Worm (Caenorhabditis elegans) whole organism, L3 larva: ENCODE data around the gene Y57G11C.46.

Experiments
- R02D3.7 ChIP-seq: fragments of 150-350 bp; optimal IDR thresholded peaks from 2 replicates; lab custom pipeline; 2014; ENCODE audit warnings: missing biosample characterization, missing genetic modification characterization
- ZK546.5 ChIP-seq: sonication (generic microtip); optimal IDR thresholded peaks from 2 replicates; lab custom pipeline; 2017; ENCODE audit warnings: missing biosample characterization, missing genetic modification characterization
- ama-1 ChIP-seq: fragments of 150-350 bp; optimal IDR thresholded peaks from 2 replicates; lab custom pipeline; 2018
- ceh-16 ChIP-seq: sonication (generic microtip); optimal IDR thresholded peaks from 2 replicates; lab custom pipeline; 2017; ENCODE audit warnings: missing biosample characterization, missing genetic modification characterization
- ceh-82 ChIP-seq: fragments of 150-350 bp; optimal IDR thresholded peaks from 2 replicates; lab custom pipeline; 2014; ENCODE audit warnings: missing biosample characterization, missing genetic modification characterization
- ceh-9 ChIP-seq: sonication (generic microtip); optimal IDR thresholded peaks from 2 replicates; lab custom pipeline; 2018; ENCODE audit warnings: missing biosample characterization, missing genetic modification characterization
- daf-12 ChIP-seq: fragments of 150-350 bp; optimal IDR thresholded peaks from 2 replicates; lab custom pipeline; 2014; ENCODE audit warnings: missing biosample characterization, missing genetic modification reagents, missing genetic modification characterization
- egl-5 ChIP-seq: fragments of 150-350 bp; optimal IDR thresholded peaks from 2 replicates; lab custom pipeline; 2017; ENCODE audit warnings: missing biosample characterization, missing genetic modification reagents, missing genetic modification characterization, inconsistent platforms
- elt-1 ChIP-seq: fragments of 150-350 bp; optimal IDR thresholded peaks from 2 replicates; lab custom pipeline; 2014; ENCODE audit warnings: missing biosample characterization, missing genetic modification characterization
- elt-3 ChIP-seq, 3 experiments: fragments of 150-350 bp in 1 of 3; sonication (generic microtip) in 2 of 3; optimal IDR thresholded peaks; 2 replicates in 2 of 3; 4 replicates in 1 of 3; lab custom pipeline; 2014 to 2017; ENCODE audit warnings: missing biosample characterization in 3 of 3, missing genetic modification characterization in 3 of 3
- eor-1 ChIP-seq, 2 experiments: fragments of 150-350 bp; optimal IDR thresholded peaks; 2 replicates each; lab custom pipeline; 2014 to 2018; ENCODE audit warnings: missing biosample characterization in 2 of 2, missing genetic modification characterization in 2 of 2
- fkh-10 ChIP-seq: sonication (generic microtip); optimal IDR thresholded peaks from 2 replicates; lab custom pipeline; 2017; ENCODE audit warnings: missing biosample characterization, missing genetic modification reagents, missing genetic modification characterization
- fkh-2 ChIP-seq: fragments of 150-350 bp; optimal IDR thresholded peaks from 2 replicates; lab custom pipeline; 2014; ENCODE audit warnings: missing biosample characterization, missing genetic modification reagents, missing genetic modification characterization
- hmg-11 ChIP-seq: sonication (generic microtip); optimal IDR thresholded peaks from 2 replicates; lab custom pipeline; 2016; ENCODE audit warnings: missing genetic modification characterization, missing compliant biosample characterization
- lin-39 ChIP-seq: fragments of 150-350 bp; optimal IDR thresholded peaks from 2 replicates; lab custom pipeline; 2018; ENCODE audit warnings: missing biosample characterization, missing genetic modification reagents, missing genetic modification characterization
- lsy-12 ChIP-seq: sonication (generic microtip); optimal IDR thresholded peaks from 2 replicates; lab custom pipeline; 2016; ENCODE audit warnings: mild to moderate bottlenecking, missing genetic modification characterization, missing compliant biosample characterization
- mdl-1 ChIP-seq: fragments of 150-350 bp; optimal IDR thresholded peaks from 2 replicates; lab custom pipeline; 2014; ENCODE audit warnings: missing biosample characterization, missing genetic modification characterization
- mml-1 ChIP-seq: fragments of 150-350 bp; sonication (generic microtip); optimal IDR thresholded peaks from 3 replicates; lab custom pipeline; 2014; ENCODE audit warnings: missing biosample characterization, missing genetic modification characterization
- nfya-1 ChIP-seq: sonication (generic microtip); optimal IDR thresholded peaks from 2 replicates; lab custom pipeline; 2017; ENCODE audit warnings: missing genetic modification characterization, mild to moderate bottlenecking, missing compliant biosample characterization, antibody characterized with exemption, moderate library complexity; ENCODE audit not compliant: insufficient read depth
- nhr-11 ChIP-seq: fragments of 150-350 bp; optimal IDR thresholded peaks from 2 replicates; lab custom pipeline; 2014; ENCODE audit warnings: missing biosample characterization, missing genetic modification characterization
- nhr-23 ChIP-seq: fragments of 150-350 bp; optimal IDR thresholded peaks from 2 replicates; lab custom pipeline; 2014; ENCODE audit warnings: missing biosample characterization, missing genetic modification reagents, missing genetic modification characterization
- nhr-237 ChIP-seq: fragments of 150-350 bp; optimal IDR thresholded peaks from 2 replicates; lab custom pipeline; 2014; ENCODE audit warnings: missing biosample characterization, missing genetic modification characterization
- nhr-28 ChIP-seq: fragments of 150-350 bp; optimal IDR thresholded peaks from 2 replicates; lab custom pipeline; 2014; ENCODE audit warnings: missing biosample characterization, missing genetic modification characterization
- nhr-43 ChIP-seq: sonication (generic microtip); optimal IDR thresholded peaks from 2 replicates; lab custom pipeline; 2016; ENCODE audit warnings: mild to moderate bottlenecking, missing genetic modification characterization, missing compliant biosample characterization; ENCODE audit not compliant: poor library complexity, severe bottlenecking
- nhr-67 ChIP-seq: fragments of 150-350 bp; optimal IDR thresholded peaks from 2 replicates; lab custom pipeline; 2014; ENCODE audit warnings: missing biosample characterization, missing genetic modification characterization
- nhr-76 ChIP-seq: fragments of 150-350 bp; sonication (generic microtip); optimal IDR thresholded peaks from 5 replicates; lab custom pipeline; 2014; ENCODE audit warnings: missing biosample characterization, missing genetic modification characterization
- nhr-77 ChIP-seq: fragments of 150-350 bp; optimal IDR thresholded peaks from 2 replicates; lab custom pipeline; 2014; ENCODE audit warnings: missing biosample characterization, missing genetic modification characterization
- pha-4 ChIP-seq: fragments of 150-350 bp; optimal IDR thresholded peaks from 2 replicates; lab custom pipeline; 2014; ENCODE audit warnings: missing biosample characterization, missing genetic modification reagents, missing genetic modification characterization
- sea-2 ChIP-seq: fragments of 150-350 bp; sonication (generic microtip); optimal IDR thresholded peaks from 4 replicates; lab custom pipeline; 2014; ENCODE audit warnings: missing biosample characterization, missing genetic modification reagents, missing genetic modification characterization
- snpc-4 ChIP-seq: fragments of 150-350 bp; optimal IDR thresholded peaks from 2 replicates; lab custom pipeline; 2014; ENCODE audit warnings: missing biosample characterization, missing genetic modification characterization
- tbx-2 ChIP-seq: sonication (generic microtip); optimal IDR thresholded peaks from 2 replicates; lab custom pipeline; 2016; ENCODE audit warnings: mild to moderate bottlenecking, missing genetic modification characterization, missing compliant biosample characterization
- unc-39 ChIP-seq: sonication (generic microtip); optimal IDR thresholded peaks from 4 replicates; lab custom pipeline; 2017; ENCODE audit warnings: missing biosample characterization, missing genetic modification characterization
- unc-62 ChIP-seq: fragments of 150-350 bp; sonication (generic microtip); optimal IDR thresholded peaks from 4 replicates; lab custom pipeline; 2014; ENCODE audit warnings: missing biosample characterization, missing genetic modification reagents, missing genetic modification characterization
- ztf-4 ChIP-seq: fragments of 150-350 bp; optimal IDR thresholded peaks from 2 replicates; lab custom pipeline; 2014; ENCODE audit warnings: missing biosample characterization, missing genetic modification characterization

Y57G11C.46 gene

ce11 chrIV:14816288-14816687 lies at the start of gene Y57G11C.46:
TSS of gene Y57G11C.46 (minus strand) at chrIV:14816388.
- TF ChIP-seq tbx-2 (tag; lab: Kevin White, UChicago) (no peak), nhr-43 (no peak), nfya-1 (tag; lab: Kevin White, UChicago) (no peak), ceh-9 (tag; lab: Kevin White, UChicago) (no peak), mdl-1 (tag; lab: Kevin White, UChicago) (no peak), mml-1 (tag; lab: Kevin White, UChicago) (no peak), egl-5 (no peak)

ce11 chrIV:14864529-14864928 lies 48.3 kb upstream of the Y57G11C.46 start:
- TF ChIP-seq fkh-10 (GFP tag; lab: Kevin White, UChicago) (no peak), snpc-4 (peak; percentile 8)

ce11 chrIV:14863772-14864171 lies 47.6 kb upstream of the Y57G11C.46 start:
- TF ChIP-seq mml-1 (tag; lab: Kevin White, UChicago), result no peak
- no peak for TF ChIP-seq tbx-2 (tag; lab: Kevin White, UChicago)
- no peak for TF ChIP-seq nhr-28
- TF ChIP-seq hmg-11 (tag; lab: Kevin White, UChicago), result no peak
- no peak for TF ChIP-seq fkh-2 (tag; lab: Kevin White, UChicago)
- no peak for TF ChIP-seq lin-39
- no peak for TF ChIP-seq nhr-11
- TF ChIP-seq nfya-1 (tag; lab: Kevin White, UChicago), result no peak

- no peak for TF ChIP-seq ceh-16 (tag; lab: Kevin White, UChicago)
- TF ChIP-seq nhr-237 (tag; lab: Kevin White, UChicago), result no peak
- no peak for TF ChIP-seq nhr-77 (tag; lab: Kevin White, UChicago)
- TF ChIP-seq nhr-23 (tag; lab: Kevin White, UChicago), result no peak
- TF ChIP-seq fkh-2 (tag; lab: Kevin White, UChicago), result no peak
- TF ChIP-seq ceh-9 (tag; lab: Kevin White, UChicago), result no peak
- no peak for TF ChIP-seq hmg-11 (tag; lab: Kevin White, UChicago)
- TF ChIP-seq nhr-76 (tag; lab: Kevin White, UChicago), result no peak
- TF ChIP-seq R02D3.7 (tag; lab: Kevin White, UChicago), result no peak
- TF ChIP-seq mdl-1 (tag; lab: Kevin White, UChicago), result no peak
- no peak for TF ChIP-seq nhr-28
Observed at ce11 chrIV:14862147-14862546, 46.0 kb upstream of the Y57G11C.46 start, which contains the start of gene Y57G11C.38. TSS of gene Y57G11C.38 (plus strand) at chrIV:14862447.

ce11 chrIV:14861691-14862090 lies 45.5 kb upstream of the Y57G11C.46 start, which contains the start of gene Y57G11C.23:
TSS of gene Y57G11C.23 (minus strand) at chrIV:14861791.
- TF ChIP-seq ama-1 (no peak), unc-62 (GFP tag; lab: Kevin White, UChicago) (no peak), nhr-237 (tag; lab: Kevin White, UChicago) (no peak), R02D3.7 (tag; lab: Kevin White, UChicago) (no peak), elt-3 (tag; optimal IDR thresholded peaks at IDR 0.05; lab: Kevin White, UChicago) (no peak), unc-39 (tag; lab: Kevin White, UChicago) (no peak), nhr-76 (tag; lab: Kevin White, UChicago) (no peak), ceh-82 (tag; lab: Kevin White, UChicago) (no peak), fkh-2 (tag; lab: Kevin White, UChicago) (no peak), nhr-67 (tag; lab: Kevin White, UChicago) (no peak), nhr-43 (no peak), daf-12 (tag; lab: Kevin White, UChicago) (no peak), mdl-1 (tag; lab: Kevin White, UChicago) (no peak), hmg-11 (tag; lab: Kevin White, UChicago) (no peak), nhr-28 (no peak), pha-4 (no peak), lsy-12 (no peak), ZK546.5 (tag; lab: Kevin White, UChicago) (no peak), eor-1 (tag; optimal IDR thresholded peaks at IDR 0.05; lab: Kevin White, UChicago) (no peak)

ce11 chrIV:14853703-14854102 lies 37.5 kb upstream of the Y57G11C.46 start, which contains the start of gene Y57G11C.52:
TSS of gene Y57G11C.52 (plus strand) at chrIV:14854003.
- TF ChIP-seq nhr-67 (tag; lab: Kevin White, UChicago), result no peak
- no peak for TF ChIP-seq pha-4
- no peak for TF ChIP-seq nhr-76 (tag; lab: Kevin White, UChicago)
- TF ChIP-seq ceh-9 (tag; lab: Kevin White, UChicago), result no peak
- no peak for TF ChIP-seq lsy-12
- TF ChIP-seq nhr-237 (tag; lab: Kevin White, UChicago), result no peak
- no peak for TF ChIP-seq nfya-1 (tag; lab: Kevin White, UChicago)
- TF ChIP-seq eor-1 (tag; optimal IDR thresholded peaks at IDR 0.05; lab: Kevin White, UChicago), result no peak
- no peak for TF ChIP-seq ceh-82 (tag; lab: Kevin White, UChicago)
- no peak for TF ChIP-seq mml-1 (tag; lab: Kevin White, UChicago)
- no peak for TF ChIP-seq nhr-28
- no peak for TF ChIP-seq snpc-4
- TF ChIP-seq nhr-11, result no peak
- no peak for TF ChIP-seq elt-1 (tag; lab: Kevin White, UChicago)
- TF ChIP-seq ztf-4 (tag; lab: Kevin White, UChicago), result no peak
- no peak for TF ChIP-seq sea-2 (GFP tag; lab: Kevin White, UChicago)
